Worm (Caenorhabditis elegans): ENCODE measurements around the gene ZC395.5.
A peak's percentile ranks its signal among the peaks of the same experiment; 100 is the strongest.

ZC395.5 gene

DNA sequence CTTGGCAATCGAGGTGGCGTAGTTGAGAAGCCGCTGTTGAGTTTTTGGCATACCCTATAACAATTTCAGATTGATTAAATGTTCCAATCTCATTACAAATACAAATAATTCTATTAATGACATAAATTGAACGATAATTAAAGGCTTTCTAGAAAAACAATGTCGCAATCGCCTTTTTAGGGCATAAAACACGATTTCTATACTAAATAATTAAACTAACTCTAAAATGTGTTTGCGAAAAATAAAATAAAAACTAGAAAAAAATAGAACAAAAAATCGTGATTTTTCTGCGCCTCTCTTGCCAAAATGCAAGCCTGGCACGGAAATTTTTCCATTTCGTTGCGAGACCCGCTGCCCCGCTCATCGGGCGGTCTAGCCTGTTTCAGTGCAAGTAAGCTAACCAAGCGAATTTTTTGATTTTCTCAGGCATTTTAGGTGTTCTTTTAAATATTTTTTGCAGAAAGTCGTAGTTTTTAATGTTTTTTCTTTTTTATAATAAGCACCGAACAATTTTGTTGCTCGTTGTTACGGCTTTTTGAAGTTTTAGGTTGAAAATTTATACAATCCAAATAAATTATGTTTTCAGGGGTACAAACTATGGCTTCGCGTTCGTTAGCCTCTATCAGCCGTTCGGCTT is 39.7 kb upstream of the ZC395.5 start, which contains the start of the genes C34E10.12, C34E10.10 and atp-2 (continued):
- TF ChIP-seq nhr-10 (tag; optimal IDR thresholded peaks at IDR 0.05) (no peak), madf-5 (GFP tag; IDR thresholded peaks at IDR 0.05) (no peak), F44E2.7 (GFP tag; IDR thresholded peaks at IDR 0.05) (no peak), ceh-28 (tag; optimal IDR thresholded peaks at IDR 0.05) (no peak), nhr-25 (tag; optimal IDR thresholded peaks at IDR 0.05; ENCODE audit: borderline replicate concordance, insufficient read depth) (peak; percentile 22), pqm-1 (tag; optimal IDR thresholded peaks at IDR 0.05) (peak; percentile 55), tag-97 (GFP tag; IDR thresholded peaks at IDR 0.05) (no peak), ZK546.5 (tag; optimal IDR thresholded peaks at IDR 0.05) (no peak)

- no peak for TF ChIP-seq daf-12 (tag; optimal IDR thresholded peaks at IDR 0.05)
- no peak for TF ChIP-seq ceh-82 (tag; optimal IDR thresholded peaks at IDR 0.05)
- no peak for TF ChIP-seq nhr-10 (tag; optimal IDR thresholded peaks at IDR 0.05)
- no peak for TF ChIP-seq ceh-28 (tag; optimal IDR thresholded peaks at IDR 0.05)
- TF ChIP-seq lim-7 (GFP tag; IDR thresholded peaks at IDR 0.05) = no peak
- no peak for TF ChIP-seq duxl-1 (tag; optimal IDR thresholded peaks at IDR 0.05; ENCODE audit: poor library complexity)
Observed at ce11 chrIII:5228839-5229238, 38.8 kb upstream of the ZC395.5 start.

- TF ChIP-seq madf-9 (GFP tag; conservative IDR thresholded peaks at IDR 0.05) (no peak), dmd-9 (GFP tag; IDR thresholded peaks at IDR 0.05) (no peak), jun-1 (tag; optimal IDR thresholded peaks at IDR 0.05) (no peak), nhr-6 (tag; optimal IDR thresholded peaks at IDR 0.05) (no peak), ceh-32 (tag; optimal IDR thresholded peaks at IDR 0.05; ENCODE audit: poor library complexity) (no peak), nhr-76 (tag; optimal IDR thresholded peaks at IDR 0.05) (no peak), aha-1 (tag) (peak; percentile 82), lin-15B (tag; optimal IDR thresholded peaks at IDR 0.05) (no peak), Y105C5A.15 (GFP tag; IDR thresholded peaks at IDR 0.05) (no peak), aly-2 (tag; optimal IDR thresholded peaks at IDR 0.05) (peak; percentile 75), ceh-44 (GFP tag; IDR thresholded peaks at IDR 0.05) (no peak), ztf-7 (tag; optimal IDR thresholded peaks at IDR 0.05) (no peak), hlh-11 (tag; optimal IDR thresholded peaks at IDR 0.05) (no peak), ceh-62 (tag; optimal IDR thresholded peaks at IDR 0.05) (no peak), ztf-11 (tag; optimal IDR thresholded peaks at IDR 0.05) (no peak), D1046.2 (GFP tag; IDR thresholded peaks at IDR 0.05) (0 out of 2 replicates have a peak, but pooled peaks have one; percentile 20), unc-130 (GFP tag; optimal IDR thresholded peaks at IDR 0.05) (no peak), cey-2 (tag; optimal IDR thresholded peaks at IDR 0.05; ENCODE audit: borderline replicate concordance, insufficient read depth) (no peak)
Observed at ce11 chrIII:5229511-5230250, 38.0 kb upstream of the ZC395.5 start.

- TF ChIP-seq mdt-29 (GFP tag; IDR thresholded peaks at IDR 0.05) = no peak
- TF ChIP-seq mes-2 (tag; optimal IDR thresholded peaks at IDR 0.05; ENCODE audit: poor library complexity, severe bottlenecking) = peak; percentile 23
- TF ChIP-seq F26F4.8 (GFP tag; conservative IDR thresholded peaks at IDR 0.05) = no peak
- no peak for TF ChIP-seq ceh-82 (tag; optimal IDR thresholded peaks at IDR 0.05)
- TF ChIP-seq nhr-48 (tag; optimal IDR thresholded peaks at IDR 0.05) = no peak
- TF ChIP-seq nhr-77 (tag; optimal IDR thresholded peaks at IDR 0.05) = peak; percentile 38
- TF ChIP-seq Y48G9A.11 (GFP tag; IDR thresholded peaks at IDR 0.05) = peak; percentile 34; the same call in 1 of the 2 replicates
- TF ChIP-seq ZK546.5 (tag; optimal IDR thresholded peaks at IDR 0.05) = no peak
- no peak for TF ChIP-seq set-16 (GFP tag; IDR thresholded peaks at IDR 0.05)
- TF ChIP-seq zfp-2 (tag; optimal IDR thresholded peaks at IDR 0.05) = no peak
- peak; percentile 85 for TF ChIP-seq arid-1 (GFP tag; conservative IDR thresholded peaks at IDR 0.05)
- no peak for TF ChIP-seq zip-11 (GFP tag; IDR thresholded peaks at IDR 0.05)
- no peak for TF ChIP-seq lin-15B (tag; optimal IDR thresholded peaks at IDR 0.05)
- no peak for TF ChIP-seq snpc-4 (tag; optimal IDR thresholded peaks at IDR 0.05)
- TF ChIP-seq ceh-20 (GFP tag; IDR thresholded peaks at IDR 0.05) = 0 out of 2 replicates have a peak, but pooled peaks have one; percentile 8
- TF ChIP-seq zag-1 (tag; optimal IDR thresholded peaks at IDR 0.05) = no peak
- TF ChIP-seq nhr-41 (GFP tag; IDR thresholded peaks at IDR 0.05) = no peak
- TF ChIP-seq nhr-237 (tag; optimal IDR thresholded peaks at IDR 0.05) = no peak
- TF ChIP-seq hif-1 (tag; optimal IDR thresholded peaks at IDR 0.05) = peak in 1 of 2 experiments; percentile 3
- TF ChIP-seq aha-1 (tag) = peak; percentile 50
Observed at ce11 chrIII:5230415-5230814, 37.2 kb upstream of the ZC395.5 start, which contains the start of gene prmt-5. TSS of gene prmt-5 (plus strand) at chrIII:5230555.

Measured in whole organism, L4 larva.